2 fruit fly cellular contexts compared by ENCODE assay signal in the genomic region with DNA sequence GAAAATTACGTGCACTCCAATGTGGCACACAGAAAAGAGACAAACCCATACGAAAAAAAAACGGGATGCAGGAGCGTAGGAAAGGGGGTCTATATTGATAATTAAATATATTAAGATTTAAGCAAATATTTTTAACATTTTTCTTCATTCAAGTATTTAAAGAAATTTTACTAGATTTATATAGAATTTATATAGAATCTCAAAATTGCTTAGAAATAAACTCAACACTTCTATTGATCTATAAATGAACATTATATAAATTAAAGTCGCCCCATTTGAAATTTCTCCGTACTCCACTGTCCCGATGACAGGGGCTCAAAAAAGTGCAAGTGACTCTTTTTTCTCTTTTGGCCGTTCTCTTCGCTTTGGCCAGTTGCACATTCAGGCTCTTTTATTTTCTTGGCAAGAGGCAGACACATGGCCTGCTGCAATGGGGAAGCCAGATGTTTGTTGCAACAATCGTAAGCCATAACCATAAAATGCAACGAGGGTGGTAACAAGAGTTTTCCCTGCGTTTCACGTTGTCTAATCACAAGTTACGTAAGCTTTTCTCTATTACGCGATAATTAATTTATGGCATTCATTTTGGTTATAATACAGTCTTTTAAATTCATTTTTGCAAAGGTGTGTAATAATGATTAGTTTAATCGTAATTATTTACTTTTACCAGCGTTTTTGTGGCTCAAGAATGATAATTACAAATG.
TF ChIP-seq lines count a peak whose summit lies in the region.

No protein-coding gene starts in this region.

TF ChIP-seq in whole organism, embryonic, 481 proteins besides CTCF, POLR2A, EP300 and RAD21 (continued from another document and continues in another):
- TF ChIP-seq croc (GFP tag; conservative IDR thresholded peaks at IDR 0.05; lab: Robert Waterston, UW) (peak; percentile 38; the same call in 1 of the 3 replicates), pho (GFP tag; optimal IDR thresholded peaks at IDR 0.05; lab: Kevin White, UChicago) (no peak), kay (GFP tag; optimal IDR thresholded peaks at IDR 0.05; lab: Kevin White, UChicago) (no peak), Lhr (GFP tag; optimal IDR thresholded peaks at IDR 0.05; lab: Kevin White, UChicago) (no peak), ATbp (GFP tag; optimal IDR thresholded peaks at IDR 0.05; lab: Kevin White, UChicago) (peak; percentile 38), CG31388 (GFP tag; optimal IDR thresholded peaks at IDR 0.05; lab: Kevin White, UChicago) (no peak), Max (GFP tag; optimal IDR thresholded peaks at IDR 0.05; lab: Kevin White, UChicago) (no peak), Trl (optimal IDR thresholded peaks at IDR 0.05; lab: Kevin White, UChicago) (peak in 1 of 2 experiments; percentile 39), Trl (GFP tag; optimal IDR thresholded peaks at IDR 0.05; lab: Kevin White, UChicago) (no peak), vvl (GFP tag; IDR thresholded peaks at IDR 0.05; lab: Robert Waterston, UW) (peak; percentile 62; the same call in 1 of the 2 replicates), Fer1 (GFP tag; optimal IDR thresholded peaks at IDR 0.05; lab: Kevin White, UChicago) (no peak), Nf-YB (GFP tag; optimal IDR thresholded peaks at IDR 0.05; lab: Kevin White, UChicago) (peak; percentile 42), CG3726 (GFP tag; IDR thresholded peaks at IDR 0.05; lab: Robert Waterston, UW) (no peak), nmo (GFP tag; optimal IDR thresholded peaks at IDR 0.05; lab: Kevin White, UChicago) (peak; percentile 69), Side (GFP tag; optimal IDR thresholded peaks at IDR 0.05; lab: Kevin White, UChicago) (no peak), CG15601 (tag; optimal IDR thresholded peaks at IDR 0.05; lab: Kevin White, UChicago) (peak; percentile 58), NfI (GFP tag; optimal IDR thresholded peaks at IDR 0.05; lab: Kevin White, UChicago) (no peak), CG2678 (tag; optimal IDR thresholded peaks at IDR 0.05; lab: Kevin White, UChicago) (no peak), D (optimal IDR thresholded peaks at IDR 0.05; lab: Kevin White, UChicago) (no peak), D (GFP tag; optimal IDR thresholded peaks at IDR 0.05; lab: Kevin White, UChicago) (peak; percentile 46), CG17612 (GFP tag; IDR thresholded peaks at IDR 0.05; lab: Robert Waterston, UW) (no peak), trh (GFP tag; optimal IDR thresholded peaks at IDR 0.05; lab: Kevin White, UChicago) (no peak), mirr (GFP tag; optimal IDR thresholded peaks at IDR 0.05; lab: Kevin White, UChicago) (no peak), cad (GFP tag; optimal IDR thresholded peaks at IDR 0.05; lab: Kevin White, UChicago) (peak; percentile 53), CG10979 (tag; optimal IDR thresholded peaks at IDR 0.05; lab: Kevin White, UChicago) (peak; percentile 82), Gug (GFP tag; IDR thresholded peaks at IDR 0.05; lab: Robert Waterston, UW) (no peak), dmrt99B (tag; optimal IDR thresholded peaks at IDR 0.05; lab: Kevin White, UChicago) (peak; percentile 67), CG11456 (GFP tag; IDR thresholded peaks at IDR 0.05; lab: Robert Waterston, UW) (no peak), CG12769 (tag; optimal IDR thresholded peaks at IDR 0.05; lab: Kevin White, UChicago) (no peak), CG17385 (GFP tag; optimal IDR thresholded peaks at IDR 0.05; lab: Kevin White, UChicago) (peak; percentile 9), CG13424 (tag; optimal IDR thresholded peaks at IDR 0.05; lab: Kevin White, UChicago) (peak; percentile 44), phol (tag; optimal IDR thresholded peaks at IDR 0.05; lab: Kevin White, UChicago) (peak; percentile 68), Dbx (GFP tag; IDR thresholded peaks at IDR 0.05; lab: Robert Waterston, UW) (no peak), Hmx (GFP tag; optimal IDR thresholded peaks at IDR 0.05; lab: Kevin White, UChicago) (no peak), psq (GFP tag; optimal IDR thresholded peaks at IDR 0.05; lab: Kevin White, UChicago) (no peak), ken (GFP tag; IDR thresholded peaks at IDR 0.05; lab: Robert Waterston, UW) (0 out of 3 replicates have a peak, but pooled peaks have one; percentile 8), da (GFP tag; optimal IDR thresholded peaks at IDR 0.05; lab: Kevin White, UChicago) (no peak), CG18764 (GFP tag; optimal IDR thresholded peaks at IDR 0.05; lab: Kevin White, UChicago) (no peak), CG34422 (GFP tag; IDR thresholded peaks at IDR 0.05; lab: Robert Waterston, UW) (no peak), CG13775 (GFP tag; optimal IDR thresholded peaks at IDR 0.05; lab: Kevin White, UChicago) (peak; percentile 12), CG14710 (tag; optimal IDR thresholded peaks at IDR 0.05; lab: Kevin White, UChicago) (peak; percentile 71), CG8924 (tag; optimal IDR thresholded peaks at IDR 0.05; lab: Kevin White, UChicago) (peak; percentile 53), CG30020 (tag; optimal IDR thresholded peaks at IDR 0.05; lab: Kevin White, UChicago) (peak; percentile 13), CG18619 (GFP tag; optimal IDR thresholded peaks at IDR 0.05; lab: Kevin White, UChicago) (no peak), CG8388 (GFP tag; optimal IDR thresholded peaks at IDR 0.05; lab: Kevin White, UChicago) (peak; percentile 55), ewg (GFP tag; optimal IDR thresholded peaks at IDR 0.05; lab: Kevin White, UChicago) (peak; percentile 10), dpn (GFP tag; optimal IDR thresholded peaks at IDR 0.05; lab: Kevin White, UChicago) (no peak), CG31365 (tag; optimal IDR thresholded peaks at IDR 0.05; lab: Kevin White, UChicago) (no peak), CoRest (tag; optimal IDR thresholded peaks at IDR 0.05; lab: Kevin White, UChicago) (peak; percentile 48), nom (GFP tag; optimal IDR thresholded peaks at IDR 0.05; lab: Kevin White, UChicago) (peak; percentile 86), CG4730 (GFP tag; IDR thresholded peaks at IDR 0.05; lab: Robert Waterston, UW) (no peak), CG18262 (tag; optimal IDR thresholded peaks at IDR 0.05; lab: Kevin White, UChicago) (peak; percentile 79), CG4282 (GFP tag; optimal IDR thresholded peaks at IDR 0.05; lab: Kevin White, UChicago) (no peak), sqz (GFP tag; optimal IDR thresholded peaks at IDR 0.05; lab: Kevin White, UChicago) (peak; percentile 89), shn (GFP tag; optimal IDR thresholded peaks at IDR 0.05; lab: Kevin White, UChicago) (no peak), crc (GFP tag; optimal IDR thresholded peaks at IDR 0.05; lab: Kevin White, UChicago) (no peak), gsb-n (tag; optimal IDR thresholded peaks at IDR 0.05; lab: Kevin White, UChicago) (peak; percentile 72), Doc2 (GFP tag; IDR thresholded peaks at IDR 0.05; lab: Robert Waterston, UW) (no peak), CG5245 (GFP tag; optimal IDR thresholded peaks at IDR 0.05; lab: Kevin White, UChicago) (no peak), D19A (tag; optimal IDR thresholded peaks at IDR 0.05; lab: Kevin White, UChicago) (peak; percentile 55), CG2202 (tag; optimal IDR thresholded peaks at IDR 0.05; lab: Kevin White, UChicago) (peak; percentile 28), CG1647 (GFP tag; optimal IDR thresholded peaks at IDR 0.05; lab: Kevin White, UChicago) (no peak), gro (GFP tag; optimal IDR thresholded peaks at IDR 0.05; lab: Kevin White, UChicago) (no peak), CG5180 (GFP tag; optimal IDR thresholded peaks at IDR 0.05; lab: Kevin White, UChicago) (no peak)

TF ChIP-seq in whole organism, prepupa, 60 proteins besides CTCF, POLR2A, EP300 and RAD21 (continued from another document):
- TF ChIP-seq eg (GFP tag; IDR thresholded peaks at IDR 0.05; lab: Robert Waterston, UW), result peak; percentile 96
- TF ChIP-seq CG4318 (GFP tag; optimal IDR thresholded peaks at IDR 0.05; lab: Kevin White, UChicago), result peak; percentile 99
- peak; percentile 89 for TF ChIP-seq CG8632 (GFP tag; optimal IDR thresholded peaks at IDR 0.05; lab: Kevin White, UChicago)
- peak; percentile 93 for TF ChIP-seq net (GFP tag; optimal IDR thresholded peaks at IDR 0.05; lab: Kevin White, UChicago)
- TF ChIP-seq Hr38 (GFP tag; optimal IDR thresholded peaks at IDR 0.05; lab: Kevin White, UChicago), result no peak
- peak; percentile 97 for TF ChIP-seq CG6276 (GFP tag; optimal IDR thresholded peaks at IDR 0.05; lab: Kevin White, UChicago)
- no peak for TF ChIP-seq svp (GFP tag; lab: Kevin White, UChicago)
- TF ChIP-seq Smox (GFP tag; optimal IDR thresholded peaks at IDR 0.05; lab: Kevin White, UChicago), result peak; percentile 72
- TF ChIP-seq fd59A (GFP tag; optimal IDR thresholded peaks at IDR 0.05; lab: Kevin White, UChicago), result peak; percentile 76
- TF ChIP-seq CG11902 (GFP tag; optimal IDR thresholded peaks at IDR 0.05; lab: Kevin White, UChicago), result peak; percentile 70
- TF ChIP-seq vri (GFP tag; optimal IDR thresholded peaks at IDR 0.05; lab: Kevin White, UChicago), result peak; percentile 10
